Worm (Caenorhabditis elegans) whole organism, L1 larva: ENCODE data around the gene sre-18.

Experiments used
- aly-2 ChIP-seq: fragments of 150-350 bp; optimal IDR thresholded peaks from 2 replicates; lab custom pipeline; 2014; ENCODE audit warnings: missing biosample characterization, missing genetic modification characterization
- elt-2 ChIP-seq: sonication (generic microtip); optimal IDR thresholded peaks from 2 replicates; lab custom pipeline; 2016; ENCODE audit warnings: missing genetic modification characterization, mild to moderate bottlenecking, inconsistent platforms, missing compliant biosample characterization, missing genetic modification reagents
- fkh-8 ChIP-seq: sonication (generic microtip); optimal IDR thresholded peaks from 2 replicates; lab custom pipeline; 2016; ENCODE audit warnings: mild to moderate bottlenecking, missing genetic modification characterization, missing compliant biosample characterization
- nhr-12 ChIP-seq: sonication (generic microtip); optimal IDR thresholded peaks from 2 replicates; lab custom pipeline; 2017; ENCODE audit warnings: missing biosample characterization, missing genetic modification characterization
- nhr-19 ChIP-seq: fragments of 200-800 bp; sonication (Bioruptor generic); conservative IDR thresholded peaks from 2 replicates; pipeline ENCODE4 v1.3.6; 2022; ENCODE audit warnings: missing genetic modification characterization, missing compliant biosample characterization
- nhr-237 ChIP-seq: fragments of 150-350 bp; optimal IDR thresholded peaks from 2 replicates; lab custom pipeline; 2014; ENCODE audit warnings: missing biosample characterization, missing genetic modification characterization
- nhr-84 ChIP-seq: sonication (generic microtip); optimal IDR thresholded peaks from 2 replicates; lab custom pipeline; 2017; ENCODE audit warnings: missing biosample characterization, missing genetic modification characterization
- xbp-1 ChIP-seq: sonication (generic microtip); optimal IDR thresholded peaks from 2 replicates; lab custom pipeline; 2016; ENCODE audit warnings: missing genetic modification characterization, missing compliant biosample characterization
- zag-1 ChIP-seq: fragments of 150-350 bp; optimal IDR thresholded peaks from 2 replicates; lab custom pipeline; 2014; ENCODE audit warnings: missing biosample characterization, missing genetic modification characterization
- ztf-11 ChIP-seq, 2 experiments: sonication (generic microtip); optimal IDR thresholded peaks; 2 replicates each; lab custom pipeline; 2016 to 2017; ENCODE audit warnings: missing genetic modification characterization in 2 of 2, missing biosample characterization in 1 of 2, missing compliant biosample characterization in 1 of 2

DNA sequence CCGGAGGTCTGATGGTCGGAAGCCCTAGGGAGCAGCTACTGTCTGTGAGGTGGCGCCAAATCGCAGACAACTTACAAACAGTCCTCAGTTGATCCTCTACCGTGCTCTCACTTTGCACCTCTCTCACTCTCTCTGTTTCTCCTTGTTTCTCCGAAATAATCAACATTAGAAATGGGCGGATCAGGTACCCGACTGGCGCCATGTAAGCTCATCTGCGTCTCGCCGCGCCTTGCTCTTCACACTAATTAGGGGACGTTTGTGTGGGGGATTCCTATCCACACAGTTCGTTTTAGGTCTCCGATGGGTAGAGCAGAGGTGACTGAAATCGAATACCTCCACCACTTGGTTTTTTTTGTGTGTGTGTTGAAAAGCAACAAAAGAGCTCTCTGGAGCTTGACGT lies 27.6 kb downstream of the sre-18 start:
- TF ChIP-seq elt-2 (tag; lab: Kevin White, UChicago) = no peak
- no peak for TF ChIP-seq ztf-11 (tag; optimal IDR thresholded peaks at IDR 0.05; lab: Kevin White, UChicago)
- TF ChIP-seq zag-1 (tag; lab: Kevin White, UChicago) = no peak
- TF ChIP-seq nhr-12 (tag; lab: Kevin White, UChicago) = no peak
- TF ChIP-seq nhr-19 (GFP tag; lab: Robert Waterston, UW) = no peak
- TF ChIP-seq aly-2 (tag; lab: Kevin White, UChicago) = no peak
- no peak for TF ChIP-seq fkh-8 (tag; lab: Kevin White, UChicago)
- TF ChIP-seq nhr-84 (tag; lab: Kevin White, UChicago) = no peak
- no peak for TF ChIP-seq xbp-1 (tag; lab: Kevin White, UChicago)
- no peak for TF ChIP-seq nhr-237 (tag; lab: Kevin White, UChicago)
